Worm (Caenorhabditis elegans) whole organism, young adult: ENCODE results near the gene T01B4.3.

ENCODE experiments used
- B0035.1 ChIP-seq: sonication (generic microtip); optimal IDR thresholded peaks from 2 replicates; lab custom pipeline; 2016; ENCODE audit warnings: missing genetic modification characterization, mild to moderate bottlenecking, missing compliant biosample characterization, missing genotype, missing genetic modification reagents
- B0336.3 ChIP-seq: fragments of 200-800 bp; sonication (Bioruptor generic); IDR thresholded peaks from 2 replicates; pipeline ENCODE4 v1.3.6; 2022; ENCODE audit warnings: missing genetic modification characterization, missing compliant biosample characterization
- F37B4.10 ChIP-seq: fragments of 200-800 bp; sonication (Bioruptor generic); IDR thresholded peaks from 2 replicates; pipeline ENCODE4 v1.3.6; 2022; ENCODE audit warnings: missing genetic modification characterization, missing compliant biosample characterization
- F49E8.2 ChIP-seq: sonication (generic microtip); optimal IDR thresholded peaks from 3 replicates; lab custom pipeline; 2017; ENCODE audit warnings: missing genetic modification characterization, mild to moderate bottlenecking, missing compliant biosample characterization, antibody characterized with exemption, moderate library complexity; ENCODE audit not compliant: insufficient read depth
- F57A8.1 ChIP-seq: fragments of 200-800 bp; sonication (Bioruptor generic); optimal IDR thresholded peaks from 2 replicates; lab custom pipeline; 2018; ENCODE audit warnings: mild to moderate bottlenecking, missing genetic modification characterization, moderate library complexity, missing compliant biosample characterization
- F57C9.4 ChIP-seq: sonication (generic microtip); optimal IDR thresholded peaks from 2 replicates; lab custom pipeline; 2017; ENCODE audit warnings: mild to moderate bottlenecking, missing genetic modification characterization, missing compliant biosample characterization
- K12H6.12 ChIP-seq: fragments of 200-800 bp; sonication (Bioruptor generic); optimal IDR thresholded peaks from 2 replicates; lab custom pipeline; 2018; ENCODE audit warnings: mild to moderate bottlenecking, missing genetic modification characterization, missing compliant biosample characterization
- T26A5.8 ChIP-seq: sonication (generic microtip); optimal IDR thresholded peaks from 2 replicates; lab custom pipeline; 2016; ENCODE audit warnings: missing genetic modification characterization, missing compliant biosample characterization
- Y56A3A.18 ChIP-seq: fragments of 200-800 bp; sonication (Bioruptor generic); IDR thresholded peaks from 2 replicates; pipeline ENCODE4 v1.3.6; 2022; ENCODE audit warnings: missing genetic modification reagents, missing genetic modification characterization, missing compliant biosample characterization
- Y67H2A.10 ChIP-seq: fragments of 200-800 bp; sonication (Bioruptor generic); conservative IDR thresholded peaks from 2 replicates; pipeline ENCODE4 v1.3.6; 2022; ENCODE audit warnings: missing genetic modification reagents, missing genetic modification characterization, missing compliant biosample characterization
- ama-1 ChIP-seq, 3 experiments: fragments of 150-350 bp in 1 of 3; sonication (generic microtip) in 2 of 3; optimal IDR thresholded peaks; 2 replicates each; lab custom pipeline; 2014 to 2018; ENCODE audit warnings: missing biosample characterization in 2 of 3, missing genetic modification characterization in 2 of 3, missing genetic modification reagents in 2 of 3
- aptf-3 ChIP-seq: fragments of 200-800 bp; sonication (Bioruptor generic); IDR thresholded peaks from 2 replicates; pipeline ENCODE4 v1.3.6; 2022; ENCODE audit warnings: missing genetic modification characterization, missing compliant biosample characterization
- atf-7 ChIP-seq: sonication (generic microtip); optimal IDR thresholded peaks from 2 replicates; lab custom pipeline; 2017; ENCODE audit warnings: mild to moderate bottlenecking, missing genetic modification characterization, missing compliant biosample characterization
- attf-3 ChIP-seq: fragments of 200-800 bp; sonication (Bioruptor generic); conservative IDR thresholded peaks from 2 replicates; pipeline ENCODE4 v1.3.6; 2022; ENCODE audit warnings: missing genetic modification reagents, missing genetic modification characterization, missing compliant biosample characterization
- bed-2 ChIP-seq: fragments of 200-800 bp; sonication (Bioruptor generic); IDR thresholded peaks from 2 replicates; pipeline ENCODE4 v1.3.6; 2022; ENCODE audit warnings: missing genetic modification reagents, missing genetic modification characterization, missing compliant biosample characterization
- cebp-1 ChIP-seq, 2 experiments: fragments of 200-800 bp in 1 of 2; sonication (Bioruptor generic) in 1 of 2; sonication (generic microtip) in 1 of 2; IDR thresholded peaks in 1 of 2; optimal IDR thresholded peaks in 1 of 2; 2 replicates each; pipeline versions ENCODE4 v1.3.6 to Lab custom; 2017 to 2022; ENCODE audit warnings: missing compliant biosample characterization in 2 of 2, missing genetic modification characterization in 2 of 2, mild to moderate bottlenecking in 1 of 2, missing genetic modification reagents in 1 of 2, moderate library complexity in 1 of 2
- cebp-2 ChIP-seq: fragments of 200-800 bp; sonication (Bioruptor generic); IDR thresholded peaks from 2 replicates; pipeline ENCODE4 v1.3.6; 2022; ENCODE audit warnings: missing genetic modification characterization, missing compliant biosample characterization
- ceh-27 ChIP-seq: fragments of 200-800 bp; sonication (Bioruptor generic); optimal IDR thresholded peaks from 2 replicates; lab custom pipeline; 2018; ENCODE audit warnings: mild to moderate bottlenecking, missing genetic modification characterization, moderate library complexity, missing compliant biosample characterization
- dpff-1 ChIP-seq: sonication (generic microtip); optimal IDR thresholded peaks from 2 replicates; lab custom pipeline; 2017; ENCODE audit warnings: mild to moderate bottlenecking, missing genetic modification characterization, missing compliant biosample characterization
- dpl-1 ChIP-seq: fragments of 150-350 bp; optimal IDR thresholded peaks from 2 replicates; lab custom pipeline; 2014; ENCODE audit warnings: missing biosample characterization, missing genetic modification reagents, missing genetic modification characterization
- egl-44 ChIP-seq: fragments of 200-800 bp; sonication (Bioruptor generic); IDR thresholded peaks from 2 replicates; pipeline ENCODE4 v1.3.6; 2022; ENCODE audit warnings: missing genetic modification reagents, missing genetic modification characterization, missing compliant biosample characterization
- fkh-3 ChIP-seq: sonication (generic microtip); optimal IDR thresholded peaks from 2 replicates; lab custom pipeline; 2016; ENCODE audit warnings: mild to moderate bottlenecking, missing genetic modification characterization, missing compliant biosample characterization
- him-1 ChIP-seq: sonication (generic microtip); optimal IDR thresholded peaks from 2 replicates; lab custom pipeline; 2016; ENCODE audit warnings: missing genotype, missing genetic modification reagents, missing genetic modification characterization, missing compliant biosample characterization
- hlh-12 ChIP-seq: sonication (generic microtip); optimal IDR thresholded peaks from 2 replicates; lab custom pipeline; 2016; ENCODE audit warnings: missing genetic modification characterization, missing compliant biosample characterization
- hlh-26 ChIP-seq: fragments of 200-800 bp; sonication (Bioruptor generic); conservative IDR thresholded peaks from 2 replicates; pipeline ENCODE4 v1.3.6; 2022; ENCODE audit warnings: missing genetic modification reagents, missing genetic modification characterization, missing compliant biosample characterization
- hmg-1.2 ChIP-seq: fragments of 200-800 bp; sonication (Bioruptor generic); IDR thresholded peaks from 2 replicates; pipeline ENCODE4 v1.3.6; 2022; ENCODE audit warnings: missing genetic modification reagents, missing genetic modification characterization, missing compliant biosample characterization
- hrde-1 ChIP-seq: sonication (generic microtip); optimal IDR thresholded peaks from 2 replicates; lab custom pipeline; 2016; ENCODE audit warnings: missing genetic modification characterization, mild to moderate bottlenecking, missing compliant biosample characterization, moderate library complexity, missing genotype, missing genetic modification reagents, borderline replicate concordance
- lin-35 ChIP-seq, 3 experiments: fragments of 150-350 bp in 2 of 3; sonication (generic microtip) in 1 of 3; optimal IDR thresholded peaks; 2 replicates each; lab custom pipeline; 2014 to 2018; ENCODE audit warnings: missing biosample characterization in 3 of 3, missing genetic modification characterization in 3 of 3, missing genetic modification reagents in 3 of 3
- lin-54 ChIP-seq: fragments of 200-800 bp; sonication (Bioruptor generic); optimal IDR thresholded peaks from 2 replicates; lab custom pipeline; 2018; ENCODE audit warnings: mild to moderate bottlenecking, missing genetic modification characterization, missing compliant biosample characterization
- lir-1 ChIP-seq: fragments of 200-800 bp; sonication (Bioruptor generic); conservative IDR thresholded peaks from 2 replicates; pipeline ENCODE4 v1.3.6; 2022; ENCODE audit warnings: missing genetic modification reagents, missing genetic modification characterization, missing compliant biosample characterization
- madf-6 ChIP-seq: fragments of 200-800 bp; sonication (Bioruptor generic); IDR thresholded peaks from 2 replicates; pipeline ENCODE4 v1.3.6; 2022; ENCODE audit warnings: missing genetic modification reagents, missing genetic modification characterization, missing compliant biosample characterization
- mes-4 ChIP-seq: sonication (generic microtip); optimal IDR thresholded peaks from 2 replicates; lab custom pipeline; 2016; ENCODE audit warnings: missing genotype, missing genetic modification characterization, missing compliant biosample characterization
- nfya-1 ChIP-seq: sonication (generic microtip); optimal IDR thresholded peaks from 2 replicates; lab custom pipeline; 2017; ENCODE audit warnings: antibody characterized with exemption, missing compliant biosample characterization, missing genetic modification characterization, borderline replicate concordance; ENCODE audit not compliant: insufficient read depth
- nfya-2 ChIP-seq: fragments of 200-800 bp; sonication (Bioruptor generic); IDR thresholded peaks from 2 replicates; pipeline ENCODE4 v1.3.6; 2022; ENCODE audit warnings: missing genetic modification reagents, missing genetic modification characterization, missing compliant biosample characterization
- nhr-27 ChIP-seq: fragments of 200-800 bp; sonication (Bioruptor generic); optimal IDR thresholded peaks from 2 replicates; lab custom pipeline; 2018; ENCODE audit warnings: mild to moderate bottlenecking, missing genetic modification characterization, moderate library complexity, missing compliant biosample characterization
- nhr-80 ChIP-seq: sonication (generic microtip); optimal IDR thresholded peaks from 2 replicates; lab custom pipeline; 2016; ENCODE audit warnings: missing genetic modification characterization, missing compliant biosample characterization
- nhr-90 ChIP-seq: sonication (generic microtip); optimal IDR thresholded peaks from 2 replicates; lab custom pipeline; 2016; ENCODE audit warnings: missing genotype, mild to moderate bottlenecking, missing genetic modification characterization, missing compliant biosample characterization
- snpc-4 ChIP-seq, 5 experiments: fragments of 150-350 bp in 1 of 5; sonication (generic microtip) in 4 of 5; optimal IDR thresholded peaks; 2 replicates each; lab custom pipeline; 2014 to 2018; ENCODE audit warnings: missing genetic modification characterization in 5 of 5, missing biosample characterization in 3 of 5, antibody characterized with exemption in 2 of 5, mild to moderate bottlenecking in 2 of 5, missing compliant biosample characterization in 2 of 5, missing genotype in 2 of 5, moderate library complexity in 2 of 5, missing genetic modification reagents in 1 of 5
- tbp1 ChIP-seq: fragments of 200-800 bp; sonication (Bioruptor generic); optimal IDR thresholded peaks from 2 replicates; lab custom pipeline; 2018; ENCODE audit warnings: mild to moderate bottlenecking, missing genetic modification characterization, missing compliant biosample characterization
- tbx-9 ChIP-seq: sonication (generic microtip); optimal IDR thresholded peaks from 2 replicates; lab custom pipeline; 2016; ENCODE audit warnings: borderline replicate concordance, missing genetic modification characterization, inconsistent platforms, missing compliant biosample characterization
- tlf-1 ChIP-seq: fragments of 200-800 bp; sonication (Bioruptor generic); optimal IDR thresholded peaks from 2 replicates; lab custom pipeline; 2018; ENCODE audit warnings: mild to moderate bottlenecking, missing genetic modification characterization, missing compliant biosample characterization
- xnd-1 ChIP-seq: sonication (generic microtip); optimal IDR thresholded peaks from 2 replicates; lab custom pipeline; 2016; ENCODE audit warnings: missing genotype, missing genetic modification reagents, missing genetic modification characterization, missing compliant biosample characterization
- ztf-18 ChIP-seq: sonication (generic microtip); optimal IDR thresholded peaks from 2 replicates; lab custom pipeline; 2016; ENCODE audit warnings: missing genotype, mild to moderate bottlenecking, missing genetic modification characterization, missing compliant biosample characterization
- ztf-22 ChIP-seq: fragments of 200-800 bp; sonication (Bioruptor generic); optimal IDR thresholded peaks from 2 replicates; lab custom pipeline; 2018; ENCODE audit warnings: mild to moderate bottlenecking, missing genetic modification characterization, moderate library complexity, missing compliant biosample characterization
- ztf-25 ChIP-seq: fragments of 200-800 bp; sonication (Bioruptor generic); IDR thresholded peaks from 2 replicates; pipeline ENCODE4 v1.3.6; 2022; ENCODE audit warnings: missing genetic modification reagents, missing genetic modification characterization, missing compliant biosample characterization
- ztf-3 ChIP-seq: fragments of 200-800 bp; sonication (Bioruptor generic); optimal IDR thresholded peaks from 2 replicates; lab custom pipeline; 2018; ENCODE audit warnings: mild to moderate bottlenecking, missing genetic modification characterization, missing compliant biosample characterization

Gene T01B4.3

DNA sequence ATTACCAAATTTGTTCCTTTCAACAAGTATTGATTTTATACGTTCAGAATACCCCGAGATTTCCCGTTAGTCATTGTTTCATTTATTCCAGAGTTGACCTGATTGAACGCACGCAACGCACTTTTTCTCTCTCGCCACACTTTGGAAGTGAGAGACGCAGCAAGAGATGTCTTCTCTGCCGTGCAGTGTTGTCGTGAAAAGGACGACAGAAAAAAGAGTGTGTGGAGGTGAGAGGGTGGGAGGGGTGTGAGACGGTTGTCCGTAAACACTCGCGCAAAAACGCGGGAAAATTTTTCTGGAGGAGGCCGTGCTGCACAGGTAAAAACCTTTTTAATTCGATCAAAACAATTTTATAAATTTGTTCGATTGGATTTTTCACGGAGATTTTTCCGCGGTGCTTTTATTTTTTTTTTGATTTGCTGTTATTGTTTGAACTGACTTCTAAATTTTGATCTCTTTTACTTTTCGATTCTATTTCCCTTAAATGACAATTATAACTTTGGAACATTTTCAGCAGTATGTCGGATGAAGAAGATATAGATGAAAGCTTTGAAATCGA, 42.2 kb downstream of the T01B4.3 start, which contains the start of gene sdc-1 (continued):
- TF ChIP-seq nhr-80 (tag; lab: Kevin White, UChicago) (peak; percentile 45), T26A5.8 (no peak), him-1 (tag; lab: Kevin White, UChicago) (no peak), ztf-22 (GFP tag; lab: Kevin White, UChicago) (no peak), lir-1 (GFP tag; lab: Robert Waterston, UW) (no peak), madf-6 (GFP tag; lab: Robert Waterston, UW) (no peak), F57A8.1 (no peak), B0336.3 (GFP tag; lab: Robert Waterston, UW) (0 out of 2 replicates have a peak, but pooled peaks have one; percentile 20), aptf-3 (GFP tag; lab: Robert Waterston, UW) (no peak), tbp1 (GFP tag; lab: Kevin White, UChicago) (peak; percentile 19), ceh-27 (GFP tag; lab: Kevin White, UChicago) (peak; percentile 45), nfya-1 (tag; lab: Kevin White, UChicago) (no peak), F57C9.4 (tag; lab: Kevin White, UChicago) (no peak), ztf-3 (GFP tag; lab: Kevin White, UChicago) (no peak), ama-1 (optimal IDR thresholded peaks at IDR 0.05; lab: Kevin White, UChicago) (no peak), ama-1 (GFP tag; optimal IDR thresholded peaks at IDR 0.05; lab: Kevin White, UChicago) (no peak), ztf-25 (GFP tag; lab: Robert Waterston, UW) (no peak), hmg-1.2 (GFP tag; lab: Robert Waterston, UW) (peak; percentile 87), hrde-1 (tag; lab: Kevin White, UChicago) (no peak), Y67H2A.10 (no peak), nhr-27 (no peak), Y56A3A.18 (GFP tag; lab: Robert Waterston, UW) (no peak), fkh-3 (tag; lab: Kevin White, UChicago) (no peak), cebp-2 (GFP tag; lab: Robert Waterston, UW) (no peak), cebp-1 (GFP tag; IDR thresholded peaks at IDR 0.05; lab: Robert Waterston, UW) (no peak), cebp-1 (tag; optimal IDR thresholded peaks at IDR 0.05; lab: Kevin White, UChicago) (peak; percentile 52), B0035.1 (tag; lab: Kevin White, UChicago) (no peak), tbx-9 (tag; lab: Kevin White, UChicago) (no peak), xnd-1 (no peak), snpc-4 (GFP tag; optimal IDR thresholded peaks at IDR 0.05; lab: Kevin White, UChicago) (no peak), snpc-4 (tag; optimal IDR thresholded peaks at IDR 0.05; lab: Kevin White, UChicago) (peak in 1 of 4 experiments; percentile 32), atf-7 (no peak), F49E8.2 (tag; lab: Kevin White, UChicago) (no peak), dpl-1 (GFP tag; lab: Kevin White, UChicago) (no peak), hlh-12 (no peak), hlh-26 (GFP tag; lab: Robert Waterston, UW) (no peak), tlf-1 (no peak), dpff-1 (tag; lab: Kevin White, UChicago) (no peak), attf-3 (no peak), lin-54 (GFP tag; lab: Kevin White, UChicago) (peak; percentile 30), lin-35 (GFP tag; optimal IDR thresholded peaks at IDR 0.05; lab: Kevin White, UChicago) (no peak), bed-2 (GFP tag; lab: Robert Waterston, UW) (0 out of 2 replicates have a peak, but pooled peaks have one; percentile 13), F37B4.10 (GFP tag; lab: Robert Waterston, UW) (no peak), mes-4 (tag; lab: Kevin White, UChicago) (no peak), egl-44 (GFP tag; lab: Robert Waterston, UW) (no peak), K12H6.12 (tag; lab: Kevin White, UChicago) (no peak), nhr-90 (no peak), ztf-18 (no peak), nfya-2 (GFP tag; lab: Robert Waterston, UW) (no peak)
